Worm (Caenorhabditis elegans) whole organism, mixed stage, embryonic: ENCODE results near the gene vha-2.

ENCODE experiments used
- bed-3 ChIP-seq: fragments of 200-800 bp; sonication (Bioruptor generic); optimal IDR thresholded peaks from 3 replicates; lab custom pipeline; 2018; ENCODE audit warnings: mild to moderate bottlenecking, missing genetic modification characterization, moderate library complexity, missing compliant biosample characterization
- blmp-1 ChIP-seq: fragments of 150-350 bp; optimal IDR thresholded peaks from 2 replicates; lab custom pipeline; 2014; ENCODE audit warnings: missing biosample characterization, missing genetic modification characterization
- ceh-39 ChIP-seq: fragments of 150-350 bp; optimal IDR thresholded peaks from 2 replicates; lab custom pipeline; 2014; ENCODE audit warnings: missing biosample characterization, missing genetic modification characterization
- ces-1 ChIP-seq: fragments of 150-350 bp; optimal IDR thresholded peaks from 2 replicates; lab custom pipeline; 2014; ENCODE audit warnings: missing biosample characterization, missing genetic modification reagents, missing genetic modification characterization
- cnd-1 ChIP-seq: fragments of 200-800 bp; sonication (Bioruptor generic); optimal IDR thresholded peaks from 2 replicates; lab custom pipeline; 2018; ENCODE audit warnings: mild to moderate bottlenecking, missing genetic modification characterization, missing compliant biosample characterization
- drap-1 ChIP-seq: fragments of 200-800 bp; sonication (Bioruptor generic); optimal IDR thresholded peaks from 3 replicates; lab custom pipeline; 2018; ENCODE audit warnings: mild to moderate bottlenecking, missing genetic modification characterization, missing compliant biosample characterization
- elt-1 ChIP-seq: sonication (generic microtip); optimal IDR thresholded peaks from 2 replicates; lab custom pipeline; 2017; ENCODE audit warnings: missing genetic modification characterization, mild to moderate bottlenecking, missing compliant biosample characterization, antibody characterized with exemption, moderate library complexity, borderline replicate concordance; ENCODE audit not compliant: insufficient read depth
- elt-3 ChIP-seq: fragments of 150-350 bp; optimal IDR thresholded peaks from 2 replicates; lab custom pipeline; 2014; ENCODE audit warnings: missing biosample characterization, missing genetic modification characterization
- ham-2 ChIP-seq: fragments of 200-800 bp; sonication (Bioruptor generic); optimal IDR thresholded peaks from 2 replicates; lab custom pipeline; 2018; ENCODE audit warnings: mild to moderate bottlenecking, missing genetic modification characterization, missing compliant biosample characterization
- hlh-1 ChIP-seq: fragments of 150-350 bp; optimal IDR thresholded peaks from 2 replicates; lab custom pipeline; 2014; ENCODE audit warnings: missing biosample characterization, missing genetic modification reagents, missing genetic modification characterization
- lin-13 ChIP-seq: fragments of 150-350 bp; optimal IDR thresholded peaks from 2 replicates; lab custom pipeline; 2014; ENCODE audit warnings: missing biosample characterization, missing genetic modification characterization
- lin-32 ChIP-seq: fragments of 200-800 bp; sonication (Bioruptor generic); optimal IDR thresholded peaks from 2 replicates; lab custom pipeline; 2018; ENCODE audit warnings: mild to moderate bottlenecking, missing genetic modification characterization, missing compliant biosample characterization
- lsy-2 ChIP-seq: fragments of 150-350 bp; optimal IDR thresholded peaks from 2 replicates; lab custom pipeline; 2014; ENCODE audit warnings: missing biosample characterization, missing genetic modification characterization
- mep-1 ChIP-seq: fragments of 150-350 bp; optimal IDR thresholded peaks from 2 replicates; lab custom pipeline; 2017; ENCODE audit warnings: missing biosample characterization, missing genetic modification reagents, missing genetic modification characterization, inconsistent platforms
- nhr-12 ChIP-seq: fragments of 150-350 bp; optimal IDR thresholded peaks from 2 replicates; lab custom pipeline; 2014; ENCODE audit warnings: missing biosample characterization, missing genetic modification characterization
- nhr-237 ChIP-seq: fragments of 150-350 bp; optimal IDR thresholded peaks from 2 replicates; lab custom pipeline; 2014; ENCODE audit warnings: missing biosample characterization, missing genetic modification characterization
- nhr-28 ChIP-seq: fragments of 150-350 bp; optimal IDR thresholded peaks from 2 replicates; lab custom pipeline; 2014; ENCODE audit warnings: missing biosample characterization, missing genetic modification characterization
- pha-4 ChIP-seq: fragments of 150-350 bp; optimal IDR thresholded peaks from 2 replicates; lab custom pipeline; 2018; ENCODE audit warnings: missing biosample characterization, missing genetic modification reagents, missing genetic modification characterization
- sptf-1 ChIP-seq: sonication (generic microtip); optimal IDR thresholded peaks from 2 replicates; lab custom pipeline; 2017; ENCODE audit warnings: mild to moderate bottlenecking, missing genetic modification characterization, moderate library complexity, missing compliant biosample characterization
- tbx-8 ChIP-seq: fragments of 200-800 bp; sonication (Bioruptor generic); optimal IDR thresholded peaks from 2 replicates; lab custom pipeline; 2018; ENCODE audit warnings: mild to moderate bottlenecking, missing genetic modification characterization, moderate library complexity, missing compliant biosample characterization
- unc-120 ChIP-seq: sonication (generic microtip); optimal IDR thresholded peaks from 2 replicates; lab custom pipeline; 2017; ENCODE audit warnings: missing genetic modification characterization, missing compliant biosample characterization; ENCODE audit not compliant: poor library complexity, severe bottlenecking
- unc-39 ChIP-seq: fragments of 150-350 bp; optimal IDR thresholded peaks from 2 replicates; lab custom pipeline; 2014; ENCODE audit warnings: missing biosample characterization, missing genetic modification characterization
- unc-62 ChIP-seq: fragments of 150-350 bp; optimal IDR thresholded peaks from 2 replicates; lab custom pipeline; 2014; ENCODE audit warnings: missing biosample characterization, missing genetic modification reagents, missing genetic modification characterization
- zip-8 ChIP-seq: fragments of 150-350 bp; optimal IDR thresholded peaks from 2 replicates; lab custom pipeline; 2014; ENCODE audit warnings: missing biosample characterization, missing genetic modification characterization
- ztf-11 ChIP-seq: fragments of 150-350 bp; optimal IDR thresholded peaks from 2 replicates; lab custom pipeline; 2014; ENCODE audit warnings: missing biosample characterization, missing genetic modification characterization

Gene vha-2

DNA sequence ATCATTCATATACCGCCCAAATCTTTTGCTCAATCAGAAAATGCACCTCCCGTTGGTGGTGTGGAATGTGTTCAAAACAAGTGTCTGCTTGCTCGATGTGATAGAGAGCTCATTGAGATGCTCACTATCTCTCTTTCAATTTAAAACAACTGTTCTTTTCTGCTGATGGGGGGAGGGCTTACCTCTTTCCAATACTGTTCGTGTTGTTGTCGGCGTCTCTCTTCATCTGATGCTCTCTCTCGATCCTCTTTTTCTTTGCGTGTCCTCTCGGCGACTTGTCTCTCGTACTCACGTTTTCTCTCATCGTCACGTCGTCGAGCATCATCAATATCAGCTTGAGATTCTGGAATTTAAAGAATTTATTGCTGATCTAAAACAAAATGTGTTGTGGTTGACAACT lies 40.0 kb upstream of the vha-2 start:
- TF ChIP-seq unc-62 (GFP tag; lab: Kevin White, UChicago) (peak; percentile 69), zip-8 (no peak), drap-1 (GFP tag; lab: Kevin White, UChicago) (no peak), cnd-1 (tag; lab: Kevin White, UChicago) (no peak), blmp-1 (tag; lab: Kevin White, UChicago) (no peak), tbx-8 (GFP tag; lab: Kevin White, UChicago) (no peak), unc-39 (tag; lab: Kevin White, UChicago) (no peak), bed-3 (GFP tag; lab: Kevin White, UChicago) (no peak), hlh-1 (tag; lab: Kevin White, UChicago) (peak; percentile 95), lin-13 (tag; lab: Kevin White, UChicago) (no peak), unc-120 (tag; lab: Kevin White, UChicago) (peak; percentile 27), nhr-28 (tag; lab: Kevin White, UChicago) (no peak)

DNA sequence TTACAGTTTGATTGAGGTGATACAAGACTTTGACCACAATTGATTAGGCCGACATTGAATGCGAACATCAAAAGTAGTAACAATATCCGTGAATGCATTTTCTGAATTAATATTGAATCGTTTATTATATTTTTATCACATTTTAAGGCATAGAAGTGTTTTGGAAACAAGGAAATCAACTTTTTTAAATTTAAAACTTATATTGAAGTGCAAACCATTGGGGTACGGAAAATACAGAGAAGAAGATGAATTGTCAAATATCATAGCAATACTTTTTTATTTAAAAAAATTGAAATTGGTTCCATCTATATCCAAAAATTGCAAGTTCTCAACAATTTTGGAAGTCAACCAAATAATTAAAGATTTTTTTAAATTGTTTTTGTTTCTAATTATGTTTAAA lies 38.7 kb upstream of the vha-2 start, which contains the start of gene T05G5.1:
Gene T05G5.1, minus strand, starts transcription at position 101 of the 400 bp plus-strand sequence.
- TF ChIP-seq hlh-1 (tag; lab: Kevin White, UChicago) = no peak
- no peak for TF ChIP-seq lin-32 (GFP tag; lab: Kevin White, UChicago)
- TF ChIP-seq ham-2 (GFP tag; lab: Kevin White, UChicago) = no peak
- no peak for TF ChIP-seq elt-1 (tag; lab: Kevin White, UChicago)
- no peak for TF ChIP-seq unc-39 (tag; lab: Kevin White, UChicago)
- TF ChIP-seq ces-1 (GFP tag; lab: Kevin White, UChicago) = no peak

DNA sequence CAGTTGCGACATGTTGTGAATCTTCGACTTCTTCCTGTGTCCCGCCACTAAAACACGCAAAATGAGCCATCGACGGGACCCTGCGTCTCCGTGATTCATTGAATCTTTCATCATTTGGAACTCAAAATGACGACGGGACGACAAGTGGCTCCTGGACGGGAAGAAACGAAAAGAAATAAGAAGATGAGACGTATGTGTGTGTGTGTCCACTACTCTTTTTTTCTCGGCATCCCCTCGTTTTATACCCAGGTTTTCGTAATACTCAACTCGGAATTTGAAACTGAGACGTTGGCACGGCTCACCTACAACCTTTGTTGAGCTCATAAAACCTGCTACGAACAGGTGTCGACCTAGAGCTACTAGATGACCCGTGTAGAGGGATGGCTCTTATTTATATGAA lies 37.4 kb upstream of the vha-2 start:
- TF ChIP-seq pha-4 (tag; lab: Kevin White, UChicago) = no peak
- TF ChIP-seq lin-32 (GFP tag; lab: Kevin White, UChicago) = no peak
- peak; percentile 68 for TF ChIP-seq unc-62 (GFP tag; lab: Kevin White, UChicago)
- peak; percentile 67 for TF ChIP-seq unc-120 (tag; lab: Kevin White, UChicago)
- TF ChIP-seq tbx-8 (GFP tag; lab: Kevin White, UChicago) = no peak
- TF ChIP-seq hlh-1 (tag; lab: Kevin White, UChicago) = peak; percentile 51

DNA sequence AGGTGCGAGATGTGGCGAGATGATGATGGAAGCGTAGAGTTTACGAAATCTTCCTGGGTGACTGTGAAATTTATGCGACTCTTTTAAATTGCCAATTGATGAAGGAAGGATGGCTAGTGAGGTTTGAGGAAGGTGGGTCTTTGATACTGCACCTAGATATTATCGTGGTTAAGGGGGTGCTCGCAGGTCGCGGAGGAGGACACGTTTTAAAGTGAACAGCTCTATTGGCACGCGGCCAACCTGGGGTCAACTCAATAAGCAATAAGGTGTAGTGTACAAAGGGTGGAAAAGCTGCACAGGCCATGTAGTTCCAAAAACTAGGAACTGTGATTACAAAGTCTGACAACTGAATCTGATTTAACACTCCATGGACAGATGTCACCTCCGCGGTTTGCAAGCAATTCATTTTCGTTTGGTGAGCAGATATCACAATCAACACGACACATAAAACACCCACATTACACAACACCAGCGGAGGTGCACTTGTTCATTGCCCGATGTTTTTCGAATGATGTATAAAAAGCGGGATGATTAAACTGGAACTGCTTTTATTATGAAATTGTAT lies 36.5 kb upstream of the vha-2 start:
- TF ChIP-seq ham-2 (GFP tag; lab: Kevin White, UChicago) (no peak), unc-62 (GFP tag; lab: Kevin White, UChicago) (peak; percentile 20)

DNA sequence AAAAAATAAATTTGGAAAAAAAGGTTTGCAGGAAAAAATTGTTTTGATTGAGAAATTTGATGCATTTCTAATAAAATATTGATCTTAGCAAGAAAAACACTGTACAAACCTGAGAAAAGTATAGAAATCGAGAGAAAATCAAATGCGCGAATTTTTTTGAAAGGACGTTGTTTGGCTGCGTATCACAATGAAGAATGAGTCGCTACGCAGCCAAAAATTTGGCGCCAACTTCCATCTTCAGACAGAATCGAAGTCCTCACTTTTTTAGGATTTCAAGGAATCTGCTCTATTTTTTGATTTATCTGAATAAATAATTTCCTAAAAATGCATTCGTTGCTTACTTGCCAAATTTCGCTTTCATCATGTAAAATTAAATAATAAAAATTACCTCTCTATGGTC lies 35.3 kb upstream of the vha-2 start:
- TF ChIP-seq sptf-1 (no peak), nhr-12 (tag; lab: Kevin White, UChicago) (no peak), ztf-11 (tag; lab: Kevin White, UChicago) (no peak), drap-1 (GFP tag; lab: Kevin White, UChicago) (no peak), elt-1 (tag; lab: Kevin White, UChicago) (no peak), blmp-1 (tag; lab: Kevin White, UChicago) (no peak), unc-39 (tag; lab: Kevin White, UChicago) (no peak), ceh-39 (tag; lab: Kevin White, UChicago) (no peak)

DNA sequence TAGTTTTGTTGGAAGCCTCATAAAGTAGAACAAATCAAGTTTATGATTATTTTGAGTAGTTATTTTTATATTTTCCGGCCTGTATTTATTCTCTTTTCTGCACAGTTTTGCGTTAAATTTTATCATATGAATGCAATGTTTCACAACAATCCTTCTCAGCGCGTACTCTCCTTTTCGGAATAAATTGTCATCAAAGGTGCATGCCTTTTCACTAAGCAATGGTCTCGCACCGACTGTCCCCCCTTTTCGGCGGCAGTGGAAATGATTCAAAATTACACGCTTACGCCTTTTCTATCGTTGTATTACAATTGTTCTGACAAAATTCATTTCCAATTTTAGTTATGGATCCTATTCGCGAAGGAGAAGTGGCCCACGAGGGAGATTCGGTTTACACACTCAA lies 34.8 kb upstream of the vha-2 start, which contains the start of the genes iff-1 and cdk-1:
Gene iff-1, minus strand, starts transcription at position 61 of the 400 bp plus-strand sequence.
Gene cdk-1, plus strand, starts transcription at position 340 of the 400 bp plus-strand sequence.
- TF ChIP-seq unc-120 (tag; lab: Kevin White, UChicago) (peak; percentile 49), mep-1 (tag; lab: Kevin White, UChicago) (peak; percentile 63), elt-1 (tag; lab: Kevin White, UChicago) (no peak), nhr-12 (tag; lab: Kevin White, UChicago) (no peak), ces-1 (GFP tag; lab: Kevin White, UChicago) (peak; percentile 41), zip-8 (no peak), pha-4 (tag; lab: Kevin White, UChicago) (peak; percentile 15), lsy-2 (tag; lab: Kevin White, UChicago) (peak; percentile 37), nhr-237 (tag; lab: Kevin White, UChicago) (peak; percentile 21), elt-3 (no peak)
- TF ChIP-seq, all 35 proteins: peak for 6
